Fruit fly (Drosophila melanogaster): ENCODE results near the gene CG10163.
A peak's percentile ranks its signal among the peaks of the same experiment; 100 is the strongest.

The CG10163 gene

DNA sequence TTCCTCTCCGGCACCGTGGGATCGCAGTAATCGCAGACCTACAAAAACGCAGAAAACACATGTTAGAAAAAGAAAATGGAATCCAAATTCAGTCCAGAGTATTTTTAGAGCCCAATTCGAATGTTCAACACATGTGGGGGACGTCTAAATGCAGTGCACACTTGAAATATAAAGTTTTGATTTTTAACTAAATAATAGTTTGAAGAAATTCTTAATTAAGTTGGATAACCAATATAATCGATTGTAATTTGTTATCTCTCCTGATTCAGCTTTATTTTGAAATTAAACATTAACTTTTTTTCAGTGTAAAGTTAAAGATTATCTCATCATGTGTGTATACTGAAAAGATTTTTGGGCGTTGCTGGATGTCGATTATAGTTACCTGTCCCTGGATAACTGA is 41.3 kb downstream of the CG10163 start (continued):
- TF ChIP-seq trh (GFP tag; optimal IDR thresholded peaks at IDR 0.05) (peak; percentile 19), CG11398 (GFP tag; optimal IDR thresholded peaks at IDR 0.05) (no peak), Awh (GFP tag; IDR thresholded peaks at IDR 0.05) (peak; percentile 78), Sry-δ (GFP tag; optimal IDR thresholded peaks at IDR 0.05) (no peak), tin (GFP tag; optimal IDR thresholded peaks at IDR 0.05) (peak; percentile 48), CG14667 (GFP tag; IDR thresholded peaks at IDR 0.05) (peak; percentile 54; the same call in 1 of the 2 replicates), CG4424 (GFP tag; optimal IDR thresholded peaks at IDR 0.05) (peak; percentile 78), CG7556 (GFP tag; optimal IDR thresholded peaks at IDR 0.05) (peak; percentile 65), repo (GFP tag; optimal IDR thresholded peaks at IDR 0.05) (no peak), Atf3 (GFP tag; optimal IDR thresholded peaks at IDR 0.05) (peak; percentile 16), Bteb2 (GFP tag; optimal IDR thresholded peaks at IDR 0.05) (peak; percentile 4), wek (GFP tag; optimal IDR thresholded peaks at IDR 0.05) (no peak), bigmax (GFP tag; optimal IDR thresholded peaks at IDR 0.05) (no peak), br (optimal IDR thresholded peaks at IDR 0.05) (no peak), zen (tag; optimal IDR thresholded peaks at IDR 0.05) (peak; percentile 52), CG32772 (GFP tag; IDR thresholded peaks at IDR 0.05) (peak; percentile 45; the same call in 1 of the 2 replicates), CG17385 (GFP tag; optimal IDR thresholded peaks at IDR 0.05) (peak; percentile 65), Hey (tag; optimal IDR thresholded peaks at IDR 0.05) (no peak), CG12071 (GFP tag; optimal IDR thresholded peaks at IDR 0.05) (peak; percentile 5), mam (GFP tag; optimal IDR thresholded peaks at IDR 0.05) (no peak), org-1 (GFP tag; optimal IDR thresholded peaks at IDR 0.05) (peak; percentile 39), CG10209 (GFP tag; optimal IDR thresholded peaks at IDR 0.05) (peak; percentile 13), crc (GFP tag; optimal IDR thresholded peaks at IDR 0.05) (peak; percentile 42), E2f1 (GFP tag; IDR thresholded peaks at IDR 0.05) (peak; percentile 73), kay (GFP tag; optimal IDR thresholded peaks at IDR 0.05) (no peak), B-H1 (GFP tag; IDR thresholded peaks at IDR 0.05) (no peak), CG18262 (tag; optimal IDR thresholded peaks at IDR 0.05) (peak; percentile 90), gro (GFP tag; optimal IDR thresholded peaks at IDR 0.05) (no peak), CG2120 (GFP tag; optimal IDR thresholded peaks at IDR 0.05) (peak; percentile 24), CG18619 (GFP tag; optimal IDR thresholded peaks at IDR 0.05) (peak; percentile 27), CG12942 (GFP tag; optimal IDR thresholded peaks at IDR 0.05) (peak; percentile 26), Gug (GFP tag; IDR thresholded peaks at IDR 0.05) (no peak), CG15073 (GFP tag; optimal IDR thresholded peaks at IDR 0.05) (no peak), gcm2 (GFP tag; optimal IDR thresholded peaks at IDR 0.05) (no peak), NC2β (GFP tag; optimal IDR thresholded peaks at IDR 0.05) (no peak), CG5953 (GFP tag; IDR thresholded peaks at IDR 0.05) (peak; percentile 37; the same call in 1 of the 2 replicates), CG17912 (GFP tag; optimal IDR thresholded peaks at IDR 0.05) (no peak), knrl (GFP tag; IDR thresholded peaks at IDR 0.05; ENCODE audit: partially characterized antibody) (no peak), CG13123 (GFP tag; optimal IDR thresholded peaks at IDR 0.05) (peak; percentile 55), CG32532 (GFP tag; IDR thresholded peaks at IDR 0.05) (peak; percentile 35; the same call in 1 of the 2 replicates), zen2 (GFP tag; IDR thresholded peaks at IDR 0.05; ENCODE audit: partially characterized antibody) (no peak), CG31365 (tag; optimal IDR thresholded peaks at IDR 0.05) (no peak), Six4 (GFP tag; optimal IDR thresholded peaks at IDR 0.05) (peak; percentile 52), Dll (GFP tag; IDR thresholded peaks at IDR 0.05; ENCODE audit: partially characterized antibody) (no peak), zfh2 (GFP tag; optimal IDR thresholded peaks at IDR 0.05) (no peak), dmrt11E (tag; optimal IDR thresholded peaks at IDR 0.05) (peak; percentile 93), Hmx (GFP tag; optimal IDR thresholded peaks at IDR 0.05) (no peak), Ssrp (tag; optimal IDR thresholded peaks at IDR 0.05) (peak; percentile 83), Jarid2 (GFP tag; optimal IDR thresholded peaks at IDR 0.05) (no peak), CG1602 (GFP tag; optimal IDR thresholded peaks at IDR 0.05) (peak; percentile 64), CoRest (tag; optimal IDR thresholded peaks at IDR 0.05) (peak; percentile 72), tgo (GFP tag; IDR thresholded peaks at IDR 0.05) (peak; percentile 66; the same call in 2 of the 3 replicates)
